Fruit fly (Drosophila melanogaster): ENCODE data around the gene trem.

Gene trem

DNA sequence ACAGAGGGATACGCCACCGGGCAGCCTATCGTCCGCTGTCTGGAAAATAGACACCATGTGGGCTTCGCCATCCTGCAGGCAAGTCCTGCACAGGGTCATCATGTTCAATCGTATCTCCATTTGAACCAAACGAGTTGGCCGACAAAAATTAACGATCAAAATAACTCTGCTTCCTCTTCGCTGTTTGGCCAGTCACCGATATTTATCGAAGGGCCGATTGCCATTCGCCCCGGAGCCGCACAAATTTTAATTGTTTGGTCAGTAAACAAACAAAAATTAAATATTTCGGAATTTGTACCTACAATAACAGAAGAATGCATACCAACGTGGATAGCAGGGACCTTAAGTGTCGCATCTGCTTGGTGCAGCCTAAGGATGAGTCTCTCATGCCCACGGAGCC is 3.3 kb downstream of the trem start, which contains the start of the genes CG4424 and CG4854:
TSS of gene CG4424 (minus strand) at position 200 of the 400 bp plus-strand sequence.
TSS of gene CG4854 (plus strand) at position 218 of the 400 bp plus-strand sequence.
- TF ChIP-seq CG8319 (GFP tag; optimal IDR thresholded peaks at IDR 0.05) (no peak), salr (GFP tag; optimal IDR thresholded peaks at IDR 0.05) (no peak), fkh (GFP tag; optimal IDR thresholded peaks at IDR 0.05) (peak; percentile 97)

dm6 chr3R:20021152-20021769 is 9.8 kb downstream of the trem start, which contains the start of the genes PIG-L and psidin:
Gene PIG-L (minus strand): TSS chr3R:20021338.
Gene psidin (plus strand): TSS chr3R:20021704.
- TF ChIP-seq cyc (GFP tag; optimal IDR thresholded peaks at IDR 0.05) (peak; percentile 64), CG9139 (GFP tag; optimal IDR thresholded peaks at IDR 0.05) (no peak), Sox102F (GFP tag; optimal IDR thresholded peaks at IDR 0.05) (no peak), spab (GFP tag; optimal IDR thresholded peaks at IDR 0.05) (no peak), Eip75B (GFP tag; optimal IDR thresholded peaks at IDR 0.05) (no peak), CG8632 (GFP tag; optimal IDR thresholded peaks at IDR 0.05) (peak; percentile 89), fkh (GFP tag; optimal IDR thresholded peaks at IDR 0.05) (no peak), Hr38 (GFP tag; optimal IDR thresholded peaks at IDR 0.05) (peak; percentile 8), Hr39 (GFP tag; optimal IDR thresholded peaks at IDR 0.05) (peak; percentile 85), Ets21C (GFP tag; optimal IDR thresholded peaks at IDR 0.05) (peak; percentile 78), topi (GFP tag; optimal IDR thresholded peaks at IDR 0.05) (peak; percentile 75), svp (GFP tag) (no peak), CG3919 (GFP tag; optimal IDR thresholded peaks at IDR 0.05) (no peak), CG16779 (tag; optimal IDR thresholded peaks at IDR 0.05) (no peak), CG10669 (GFP tag; optimal IDR thresholded peaks at IDR 0.05) (no peak), CG6276 (GFP tag; optimal IDR thresholded peaks at IDR 0.05) (no peak), Ets96B (tag; optimal IDR thresholded peaks at IDR 0.05) (peak; percentile 84), achi (GFP tag; optimal IDR thresholded peaks at IDR 0.05) (peak; percentile 84), Met (GFP tag; optimal IDR thresholded peaks at IDR 0.05) (no peak), CG6792 (GFP tag; optimal IDR thresholded peaks at IDR 0.05) (peak; percentile 74), fd59A (GFP tag; optimal IDR thresholded peaks at IDR 0.05) (peak; percentile 79), eg (GFP tag; IDR thresholded peaks at IDR 0.05) (peak; percentile 84), fd85E (GFP tag; optimal IDR thresholded peaks at IDR 0.05) (peak; percentile 6), CG8119 (GFP tag; IDR thresholded peaks at IDR 0.05) (peak; percentile 88), vri (GFP tag; optimal IDR thresholded peaks at IDR 0.05) (no peak), Eip93F (GFP tag; optimal IDR thresholded peaks at IDR 0.05) (no peak), CG15336 (GFP tag; IDR thresholded peaks at IDR 0.05) (peak; percentile 85), CG7368 (GFP tag; optimal IDR thresholded peaks at IDR 0.05) (no peak), Sox14 (GFP tag; optimal IDR thresholded peaks at IDR 0.05) (peak; percentile 87), Sox15 (GFP tag; optimal IDR thresholded peaks at IDR 0.05) (peak; percentile 83), pdm3 (GFP tag; optimal IDR thresholded peaks at IDR 0.05) (peak; percentile 90), CG11762 (GFP tag; optimal IDR thresholded peaks at IDR 0.05; ENCODE audit: insufficient read depth) (peak; percentile 50), Gug (GFP tag; IDR thresholded peaks at IDR 0.05) (peak; percentile 81), lz (GFP tag; optimal IDR thresholded peaks at IDR 0.05) (peak; percentile 84), Eip78C (GFP tag) (peak; percentile 96), Blimp-1 (GFP tag; optimal IDR thresholded peaks at IDR 0.05) (peak; percentile 12), Smox (GFP tag; optimal IDR thresholded peaks at IDR 0.05) (peak; percentile 89), CG11902 (GFP tag; optimal IDR thresholded peaks at IDR 0.05) (peak; percentile 53), ss (GFP tag; optimal IDR thresholded peaks at IDR 0.05) (no peak), dac (GFP tag; optimal IDR thresholded peaks at IDR 0.05) (peak; percentile 59), CG3032 (tag; optimal IDR thresholded peaks at IDR 0.05) (peak; percentile 87), acj6 (GFP tag; optimal IDR thresholded peaks at IDR 0.05) (peak; percentile 86), CG31627 (GFP tag; optimal IDR thresholded peaks at IDR 0.05) (peak; percentile 92), CG6163 (GFP tag; IDR thresholded peaks at IDR 0.05) (peak; percentile 57; the same call in 2 of the 3 replicates), esn (GFP tag; optimal IDR thresholded peaks at IDR 0.05) (peak; percentile 89), CG11294 (GFP tag; IDR thresholded peaks at IDR 0.05) (peak; percentile 66), salr (GFP tag; optimal IDR thresholded peaks at IDR 0.05) (peak; percentile 45 to 87), CG8319 (GFP tag; optimal IDR thresholded peaks at IDR 0.05) (peak; percentile 12)

All from whole organism, prepupa.